Fruit fly (Drosophila melanogaster) whole organism, wandering third instar larva: ENCODE results near the gene Dyro.

Experiments used
- Abd-B ChIP-seq: fragments of >200 bp; optimal IDR thresholded peaks from 2 replicates; lab custom pipeline; 2017; ENCODE audit warnings: missing biosample characterization, missing genetic modification characterization
- Dfd ChIP-seq: fragments of >200 bp; optimal IDR thresholded peaks from 2 replicates; lab custom pipeline; 2017; ENCODE audit warnings: missing biosample characterization, missing genetic modification characterization
- Hr78 ChIP-seq: fragments of >200 bp; optimal IDR thresholded peaks from 2 replicates; lab custom pipeline; 2017; ENCODE audit warnings: missing biosample characterization, missing genetic modification characterization
- Myc ChIP-seq: fragments of >200 bp; optimal IDR thresholded peaks from 2 replicates; lab custom pipeline; 2017
- OdsH ChIP-seq: fragments of 200-800 bp; sonication (Bioruptor generic); optimal IDR thresholded peaks from 2 replicates; lab custom pipeline; 2016; ENCODE audit warnings: missing biosample characterization, mild to moderate bottlenecking, missing genetic modification characterization
- Rel ChIP-seq, 2 experiments: fragments of 200-800 bp; sonication (Bioruptor generic) in 1 of 2; optimal IDR thresholded peaks; 2 replicates in 1 of 2; 3 replicates in 1 of 2; lab custom pipeline; 2016 to 2019; ENCODE audit warnings: mild to moderate bottlenecking in 2 of 2, missing biosample characterization in 2 of 2, missing genetic modification characterization in 2 of 2, moderate library complexity in 1 of 2
- Sp1 ChIP-seq: fragments of 200-800 bp; sonication (Bioruptor generic); optimal IDR thresholded peaks from 3 replicates; lab custom pipeline; 2019; ENCODE audit warnings: missing biosample characterization, mild to moderate bottlenecking, missing genetic modification characterization, moderate library complexity
- dl ChIP-seq, 2 experiments: fragments of 175-275, 200-275 bp in 1 of 2; fragments of 200-275 bp in 1 of 2; sonication (Bioruptor generic); optimal IDR thresholded peaks; lab custom pipeline; 2018; ENCODE audit warnings: mild to moderate bottlenecking in 2 of 2, missing biosample characterization in 2 of 2, missing genetic modification characterization in 2 of 2, moderate library complexity in 2 of 2; ENCODE audit not compliant: partially characterized antibody in 2 of 2, insufficient read depth in 1 of 2
- dmrt93B ChIP-seq: fragments of 200-800 bp; sonication (Bioruptor generic); optimal IDR thresholded peaks from 2 replicates; lab custom pipeline; 2018; ENCODE audit warnings: missing biosample characterization, mild to moderate bottlenecking, missing genetic modification characterization
- pan ChIP-seq: fragments of >200 bp; optimal IDR thresholded peaks from 2 replicates; lab custom pipeline; 2017
- psq ChIP-seq: fragments of 200-800 bp; sonication (Bioruptor generic); optimal IDR thresholded peaks from 3 replicates; lab custom pipeline; 2017; ENCODE audit warnings: missing biosample characterization, mild to moderate bottlenecking, missing genetic modification characterization, moderate library complexity
- rgr ChIP-seq: fragments of 200-800 bp; sonication (Bioruptor generic); optimal IDR thresholded peaks from 3 replicates; lab custom pipeline; 2016; ENCODE audit warnings: missing biosample characterization, mild to moderate bottlenecking, missing genetic modification characterization

DNA sequence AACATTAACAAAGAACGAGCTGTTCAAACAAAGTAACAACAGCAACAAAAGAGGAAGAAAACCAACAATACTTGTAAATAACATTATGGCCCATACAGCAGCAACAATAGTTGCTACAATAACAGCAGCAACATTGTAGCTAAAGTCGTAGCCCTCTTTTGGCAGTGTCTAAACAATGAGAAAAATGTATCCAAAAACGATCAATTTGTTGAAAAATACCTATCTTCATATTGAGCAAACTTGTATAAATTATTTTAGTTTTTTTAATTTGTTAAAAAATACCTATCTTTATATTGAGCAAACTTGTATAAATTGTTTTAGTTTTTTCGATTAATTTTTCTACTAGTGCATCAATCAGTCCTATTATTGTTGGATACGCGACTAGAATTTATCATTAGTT is 10.7 kb downstream of the Dyro start:
- no peak for TF ChIP-seq Sp1 (GFP tag; lab: Kevin White, UChicago)
- TF ChIP-seq dl (GFP tag; optimal IDR thresholded peaks at IDR 0.05; lab: Kevin White, UChicago; ENCODE audit: insufficient read depth in 1 of 2, partially characterized antibody in 2 of 2) = no peak
- TF ChIP-seq Dfd (GFP tag; lab: Kevin White, UChicago) = no peak
- no peak for TF ChIP-seq Abd-B (GFP tag; lab: Kevin White, UChicago)
- no peak for TF ChIP-seq Rel (GFP tag; optimal IDR thresholded peaks at IDR 0.05; lab: Kevin White, UChicago)
- no peak for TF ChIP-seq Rel (tag; optimal IDR thresholded peaks at IDR 0.05; lab: Kevin White, UChicago)
- TF ChIP-seq dmrt93B (GFP tag; lab: Kevin White, UChicago) = no peak
- no peak for TF ChIP-seq pan
- no peak for TF ChIP-seq Myc
- TF ChIP-seq psq (GFP tag; lab: Kevin White, UChicago) = no peak
- no peak for TF ChIP-seq rgr
- TF ChIP-seq Hr78 = no peak
- no peak for TF ChIP-seq OdsH (GFP tag; lab: Kevin White, UChicago)
